Fruit fly (Drosophila melanogaster) whole organism, prepupa: ENCODE results near the gene Ran.

Experiments used
- Blimp-1 ChIP-seq: fragments of 200-800 bp; sonication (Bioruptor generic); optimal IDR thresholded peaks from 3 replicates; lab custom pipeline; 2017; ENCODE audit warnings: missing biosample characterization, missing genetic modification characterization, mild to moderate bottlenecking, moderate library complexity, missing genetic modification reagents
- CG6808 ChIP-seq: fragments of 200-800 bp; sonication (Bioruptor generic); optimal IDR thresholded peaks from 3 replicates; lab custom pipeline; 2017; ENCODE audit warnings: missing biosample characterization, missing genetic modification characterization, mild to moderate bottlenecking, moderate library complexity, missing genetic modification reagents
- OdsH ChIP-seq: fragments of 200-800 bp; sonication (Bioruptor generic); optimal IDR thresholded peaks from 3 replicates; lab custom pipeline; 2016; ENCODE audit warnings: missing biosample characterization, missing genetic modification characterization
- Sox102F ChIP-seq: fragments of 200-800 bp; sonication (Bioruptor generic); optimal IDR thresholded peaks from 2 replicates; lab custom pipeline; 2016; ENCODE audit warnings: missing biosample characterization, mild to moderate bottlenecking, missing genetic modification characterization
- Sox15 ChIP-seq: fragments of 200-800 bp; sonication (Bioruptor generic); optimal IDR thresholded peaks from 3 replicates; lab custom pipeline; 2016; ENCODE audit warnings: missing biosample characterization, missing genetic modification characterization
- acj6 ChIP-seq: fragments of 200-800 bp; sonication (Bioruptor generic); optimal IDR thresholded peaks from 3 replicates; lab custom pipeline; 2016; ENCODE audit warnings: missing biosample characterization, missing genetic modification characterization
- fd85E ChIP-seq: fragments of 200-800 bp; sonication (Bioruptor generic); optimal IDR thresholded peaks from 3 replicates; lab custom pipeline; 2016; ENCODE audit warnings: missing biosample characterization, missing genetic modification characterization
- lz ChIP-seq: fragments of 200-800 bp; sonication (Bioruptor generic); optimal IDR thresholded peaks from 3 replicates; lab custom pipeline; 2016; ENCODE audit warnings: missing biosample characterization, missing genetic modification characterization

DNA sequence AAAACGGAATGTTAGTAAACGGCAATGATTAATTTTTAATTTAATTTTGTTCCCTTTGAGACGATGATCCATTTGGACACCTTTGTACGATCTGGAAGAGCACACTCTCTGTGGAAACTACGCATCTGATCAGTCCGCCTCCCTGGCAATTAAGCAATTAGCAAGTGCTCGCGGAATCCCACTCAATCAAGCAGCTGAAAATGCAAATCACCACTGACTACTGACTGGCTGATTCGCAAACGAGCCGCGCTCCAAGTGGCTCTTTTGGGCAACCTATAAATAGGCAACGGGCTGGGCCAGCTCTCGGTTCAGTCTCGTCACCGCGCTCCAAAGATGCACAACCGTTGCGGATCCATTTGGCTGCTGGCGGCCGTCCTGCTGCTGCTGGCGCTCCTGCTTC, 4.7 kb downstream of the Ran start, which contains the start of gene CG15201:
- no peak for TF ChIP-seq Sox102F (GFP tag; lab: Kevin White, UChicago)
- TF ChIP-seq Sox15 (GFP tag; lab: Kevin White, UChicago): no peak
- no peak for TF ChIP-seq Blimp-1 (GFP tag; lab: Kevin White, UChicago)
- no peak for TF ChIP-seq fd85E
- TF ChIP-seq CG6808: no peak
- no peak for TF ChIP-seq lz (GFP tag; lab: Kevin White, UChicago)
- no peak for TF ChIP-seq OdsH (GFP tag; lab: Kevin White, UChicago)
- TF ChIP-seq acj6 (GFP tag; lab: Kevin White, UChicago): no peak
